Worm (Caenorhabditis elegans) whole organism, early embryonic: ENCODE measurements around the gene srh-85.

ENCODE experiments used
- B0310.2 ChIP-seq: sonication (generic microtip); optimal IDR thresholded peaks from 2 replicates; lab custom pipeline; 2016; ENCODE audit warnings: mild to moderate bottlenecking, missing genetic modification characterization, missing compliant biosample characterization
- aly-1 ChIP-seq: sonication (generic microtip); optimal IDR thresholded peaks from 2 replicates; lab custom pipeline; 2016; ENCODE audit warnings: missing genetic modification characterization, missing compliant biosample characterization
- ama-1 ChIP-seq: fragments of 150-350 bp; optimal IDR thresholded peaks from 2 replicates; lab custom pipeline; 2014
- ceh-13 ChIP-seq: fragments of 200-800 bp; sonication (Bioruptor generic); optimal IDR thresholded peaks from 2 replicates; lab custom pipeline; 2018; ENCODE audit warnings: mild to moderate bottlenecking, missing genetic modification characterization, missing compliant biosample characterization
- flt-1 ChIP-seq: fragments of 200-800 bp; sonication (Bioruptor generic); IDR thresholded peaks from 2 replicates; pipeline ENCODE4 v1.3.6; 2022; ENCODE audit warnings: missing genetic modification characterization, missing compliant biosample characterization
- pes-1 ChIP-seq: fragments of 200-800 bp; sonication (Bioruptor generic); IDR thresholded peaks from 2 replicates; pipeline ENCODE4 v1.3.6; 2022; ENCODE audit warnings: missing genetic modification reagents, missing genetic modification characterization, missing compliant biosample characterization
- scrt-1 ChIP-seq: fragments of 200-800 bp; sonication (Bioruptor generic); IDR thresholded peaks from 2 replicates; pipeline ENCODE4 v1.3.6; 2022; ENCODE audit warnings: missing genetic modification characterization, missing compliant biosample characterization

DNA sequence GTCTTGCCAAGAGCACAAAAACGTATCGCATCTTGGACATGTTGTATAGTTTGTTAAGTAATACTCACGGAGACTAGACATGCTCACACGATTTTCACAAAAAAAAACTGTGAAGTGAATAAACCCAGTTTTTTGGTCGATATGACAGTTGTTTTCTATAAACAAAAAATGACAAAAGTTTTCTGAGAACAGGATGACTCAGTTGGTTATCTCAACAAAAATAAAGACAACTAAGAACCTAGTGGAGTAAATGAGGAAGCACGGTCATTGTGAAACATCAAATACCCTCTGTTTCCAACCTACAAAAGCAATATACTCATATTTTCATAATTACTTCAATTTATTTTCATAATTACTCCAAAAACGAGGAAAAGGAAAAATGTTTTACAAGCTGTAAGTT is 41.7 kb downstream of the srh-85 start, which contains the start of gene srh-87:
- TF ChIP-seq B0310.2 (no peak), ama-1 (lab: Kevin White, UChicago) (no peak), aly-1 (no peak), flt-1 (GFP tag; lab: Robert Waterston, UW) (no peak), ceh-13 (GFP tag; lab: Kevin White, UChicago) (no peak), pes-1 (GFP tag; lab: Robert Waterston, UW) (no peak), scrt-1 (GFP tag; lab: Robert Waterston, UW) (no peak)
